Worm (Caenorhabditis elegans) whole organism, early embryonic: ENCODE data around the gene srj-10.

Experiments used
- B0310.2 ChIP-seq: sonication (generic microtip); optimal IDR thresholded peaks from 2 replicates; lab custom pipeline; 2016; ENCODE audit warnings: mild to moderate bottlenecking, missing genetic modification characterization, missing compliant biosample characterization
- F13C5.2 ChIP-seq: sonication (generic microtip); optimal IDR thresholded peaks from 2 replicates; lab custom pipeline; 2017; ENCODE audit warnings: mild to moderate bottlenecking, missing genetic modification characterization, inconsistent platforms, missing compliant biosample characterization
- aly-1 ChIP-seq: sonication (generic microtip); optimal IDR thresholded peaks from 2 replicates; lab custom pipeline; 2016; ENCODE audit warnings: missing genetic modification characterization, missing compliant biosample characterization
- ama-1 ChIP-seq: fragments of 150-350 bp; optimal IDR thresholded peaks from 2 replicates; lab custom pipeline; 2014
- ceh-36 ChIP-seq: sonication (generic microtip); optimal IDR thresholded peaks from 2 replicates; lab custom pipeline; 2016; ENCODE audit warnings: missing genetic modification characterization, inconsistent platforms, missing compliant biosample characterization
- flt-1 ChIP-seq: fragments of 200-800 bp; sonication (Bioruptor generic); IDR thresholded peaks from 2 replicates; pipeline ENCODE4 v1.3.6; 2022; ENCODE audit warnings: missing genetic modification characterization, missing compliant biosample characterization
- hmbx-1 ChIP-seq: sonication (generic microtip); optimal IDR thresholded peaks from 2 replicates; lab custom pipeline; 2016; ENCODE audit warnings: mild to moderate bottlenecking, missing genetic modification characterization, missing compliant biosample characterization
- hnd-1 ChIP-seq: sonication (generic microtip); optimal IDR thresholded peaks from 2 replicates; lab custom pipeline; 2016; ENCODE audit warnings: missing genetic modification characterization, missing compliant biosample characterization
- scrt-1 ChIP-seq: fragments of 200-800 bp; sonication (Bioruptor generic); IDR thresholded peaks from 2 replicates; pipeline ENCODE4 v1.3.6; 2022; ENCODE audit warnings: missing genetic modification characterization, missing compliant biosample characterization
- tbx-11 ChIP-seq: fragments of 200-800 bp; sonication (Bioruptor generic); IDR thresholded peaks from 2 replicates; pipeline ENCODE4 v1.3.6; 2022; ENCODE audit warnings: missing genetic modification characterization, missing compliant biosample characterization
- tbx-37 ChIP-seq: fragments of 200-800 bp; sonication (Bioruptor generic); conservative IDR thresholded peaks from 2 replicates; pipeline ENCODE4 v1.3.6; 2022; ENCODE audit warnings: missing genetic modification reagents, missing genetic modification characterization, missing compliant biosample characterization
- tra-4 ChIP-seq: sonication (generic microtip); optimal IDR thresholded peaks from 2 replicates; lab custom pipeline; 2017; ENCODE audit warnings: missing genetic modification characterization, missing compliant biosample characterization

DNA sequence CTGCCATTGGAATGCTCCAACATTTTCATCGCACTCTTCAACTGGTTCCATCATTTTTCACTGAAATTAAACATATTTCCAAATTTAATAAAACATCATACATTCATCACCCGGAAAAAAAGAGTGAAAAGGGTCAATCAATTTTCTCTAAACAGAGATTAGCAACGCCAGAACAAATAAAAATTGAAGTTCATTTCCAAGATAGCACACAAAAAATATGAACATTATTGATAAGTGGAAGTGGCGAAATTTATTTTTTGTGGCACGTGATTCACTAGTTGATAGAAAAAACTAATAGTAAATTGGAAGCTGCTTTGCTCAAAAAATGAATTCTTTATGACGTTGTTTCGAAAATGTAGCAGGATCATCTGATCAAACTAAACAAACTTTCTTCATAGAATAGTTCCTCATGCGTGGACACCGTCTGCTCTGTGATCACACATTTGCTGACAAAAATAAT is 1.5 kb upstream of the srj-10 start, which contains the start of the genes F14H3.12 and srj-29:
- TF ChIP-seq hmbx-1 (tag; lab: Kevin White, UChicago) (no peak), ama-1 (lab: Kevin White, UChicago) (no peak), flt-1 (GFP tag; lab: Robert Waterston, UW) (no peak), tbx-11 (GFP tag; lab: Robert Waterston, UW) (no peak), tra-4 (tag; lab: Kevin White, UChicago) (no peak), aly-1 (tag; lab: Kevin White, UChicago) (no peak), F13C5.2 (no peak), tbx-37 (no peak), B0310.2 (no peak), ceh-36 (tag; lab: Kevin White, UChicago) (no peak), hnd-1 (tag; lab: Kevin White, UChicago) (no peak), scrt-1 (GFP tag; lab: Robert Waterston, UW) (no peak)
